Worm (Caenorhabditis elegans) whole organism, L4/young adult: ENCODE measurements around the gene ugt-29.

ENCODE experiments used
- W03F9.2 ChIP-seq: fragments of 150-350 bp; optimal IDR thresholded peaks from 2 replicates; lab custom pipeline; 2014; ENCODE audit warnings: missing biosample characterization, missing genetic modification characterization
- dao-5 ChIP-seq: sonication (generic microtip); optimal IDR thresholded peaks from 2 replicates; lab custom pipeline; 2016; ENCODE audit warnings: missing genotype, missing genetic modification characterization, moderate library complexity, missing compliant biosample characterization
- him-1 ChIP-seq: sonication (generic microtip); optimal IDR thresholded peaks from 2 replicates; lab custom pipeline; 2016; ENCODE audit warnings: missing genotype, missing genetic modification reagents, missing genetic modification characterization, missing compliant biosample characterization

DNA sequence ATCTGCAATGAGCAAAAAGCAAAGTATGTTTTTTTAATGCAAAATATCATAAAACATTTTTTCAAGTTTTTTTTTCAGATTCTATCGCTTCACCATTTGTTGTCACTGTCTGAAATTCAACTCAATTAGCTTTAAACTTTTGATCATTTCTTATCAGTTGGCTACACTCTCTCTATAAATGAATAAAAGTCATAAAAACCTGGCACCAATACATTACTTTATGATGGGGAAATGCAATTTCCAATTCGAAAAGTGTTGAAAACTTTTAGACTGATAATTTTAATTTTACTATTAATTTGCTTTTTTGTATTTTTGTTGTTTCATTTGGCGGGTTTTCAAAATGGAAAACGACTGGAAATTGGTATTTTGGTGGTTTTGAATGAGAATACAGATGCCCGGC lies 15.5 kb downstream of the ugt-29 start, which contains the start of gene F31F4.1:
- TF ChIP-seq dao-5 (tag; lab: Kevin White, UChicago) (no peak), him-1 (tag; lab: Kevin White, UChicago) (no peak), W03F9.2 (tag; lab: Kevin White, UChicago) (no peak)
